Worm (Caenorhabditis elegans) whole organism, late embryonic: ENCODE results near the gene acs-22.

Source experiments
- K02D7.2 ChIP-seq: sonication (generic microtip); optimal IDR thresholded peaks from 2 replicates; lab custom pipeline; 2017; ENCODE audit warnings: mild to moderate bottlenecking, missing genetic modification characterization, missing compliant biosample characterization
- ceh-30 ChIP-seq: fragments of 150-350 bp; optimal IDR thresholded peaks from 2 replicates; lab custom pipeline; 2014; ENCODE audit warnings: missing biosample characterization, missing genetic modification characterization
- ceh-34 ChIP-seq: sonication (generic microtip); optimal IDR thresholded peaks from 2 replicates; lab custom pipeline; 2016; ENCODE audit warnings: mild to moderate bottlenecking, missing genetic modification characterization, missing compliant biosample characterization
- ceh-48 ChIP-seq: sonication (generic microtip); optimal IDR thresholded peaks from 2 replicates; lab custom pipeline; 2016; ENCODE audit warnings: missing genetic modification characterization, inconsistent platforms, missing compliant biosample characterization
- che-1 ChIP-seq: sonication (generic microtip); optimal IDR thresholded peaks from 2 replicates; lab custom pipeline; 2016; ENCODE audit warnings: mild to moderate bottlenecking, missing genetic modification characterization, missing compliant biosample characterization
- elt-2 ChIP-seq: sonication (generic microtip); optimal IDR thresholded peaks from 2 replicates; lab custom pipeline; 2016; ENCODE audit warnings: missing genetic modification reagents, missing genetic modification characterization, missing compliant biosample characterization
- pag-3 ChIP-seq: sonication (generic microtip); optimal IDR thresholded peaks from 2 replicates; lab custom pipeline; 2016; ENCODE audit warnings: missing compliant biosample characterization, missing genetic modification characterization, borderline replicate concordance
- pax-1 ChIP-seq: fragments of 150-350 bp; optimal IDR thresholded peaks from 2 replicates; lab custom pipeline; 2014; ENCODE audit warnings: missing biosample characterization, missing genetic modification characterization
- pha-4 ChIP-seq: fragments of 150-350 bp; optimal IDR thresholded peaks from 2 replicates; lab custom pipeline; 2018; ENCODE audit warnings: missing biosample characterization, missing genetic modification reagents, missing genetic modification characterization
- sox-2 ChIP-seq: fragments of 200-800 bp; sonication (Bioruptor generic); IDR thresholded peaks from 2 replicates; pipeline ENCODE4 v1.3.6; 2022; ENCODE audit warnings: missing genetic modification reagents, missing genetic modification characterization, missing compliant biosample characterization
- unc-3 ChIP-seq, 2 experiments: fragments of 200-800 bp in 1 of 2; sonication (Bioruptor generic) in 1 of 2; sonication (generic microtip) in 1 of 2; conservative IDR thresholded peaks in 1 of 2; optimal IDR thresholded peaks in 1 of 2; 2 replicates each; pipeline versions ENCODE4 v1.3.6 to Lab custom; 2016 to 2022; ENCODE audit warnings: missing compliant biosample characterization in 2 of 2, missing genetic modification characterization in 2 of 2, missing genetic modification reagents in 1 of 2
- ztf-16 ChIP-seq: sonication (generic microtip); optimal IDR thresholded peaks from 2 replicates; lab custom pipeline; 2017; ENCODE audit warnings: missing genetic modification characterization, missing compliant biosample characterization

DNA sequence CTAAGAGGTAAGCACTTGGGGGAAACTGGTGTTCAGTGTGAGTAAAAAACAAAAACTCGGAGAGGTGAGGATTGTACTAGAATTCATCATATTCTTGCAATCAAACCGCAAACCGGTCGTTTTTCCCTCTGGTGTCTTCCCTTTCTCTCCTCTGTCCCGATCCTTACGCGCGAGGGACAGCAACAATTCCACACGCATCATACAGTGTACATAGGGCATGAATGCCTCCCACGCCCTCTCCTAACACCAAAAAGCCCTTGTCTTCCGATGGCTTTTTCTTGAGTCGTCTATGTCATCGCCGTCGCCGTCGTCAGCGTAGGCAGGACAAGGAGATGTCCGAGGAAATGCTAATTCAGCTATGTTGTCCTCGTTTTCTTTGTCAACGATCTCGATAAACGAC, 2.5 kb downstream of the acs-22 start:
- TF ChIP-seq sox-2 (GFP tag; lab: Robert Waterston, UW) (no peak), elt-2 (tag; lab: Kevin White, UChicago) (no peak), ztf-16 (tag; lab: Kevin White, UChicago) (no peak), pag-3 (tag; lab: Kevin White, UChicago) (no peak), K02D7.2 (tag; lab: Kevin White, UChicago) (no peak), che-1 (no peak), pax-1 (tag; lab: Kevin White, UChicago) (no peak), ceh-48 (tag; lab: Kevin White, UChicago) (no peak), pha-4 (no peak), unc-3 (GFP tag; conservative IDR thresholded peaks at IDR 0.05; lab: Robert Waterston, UW) (no peak), unc-3 (tag; optimal IDR thresholded peaks at IDR 0.05; lab: Kevin White, UChicago) (no peak), ceh-30 (tag; lab: Kevin White, UChicago) (no peak), ceh-34 (tag; lab: Kevin White, UChicago) (no peak)
